Worm (Caenorhabditis elegans) whole organism, L2 larva: ENCODE results near the gene pitr-4.

Source experiments
- Y55F3AM.14 ChIP-seq: fragments of 200-800 bp; sonication (Bioruptor generic); optimal IDR thresholded peaks from 2 replicates; lab custom pipeline; 2018; ENCODE audit warnings: mild to moderate bottlenecking, missing genetic modification characterization, missing compliant biosample characterization
- ZK546.5 ChIP-seq: sonication (generic microtip); optimal IDR thresholded peaks from 2 replicates; lab custom pipeline; 2017; ENCODE audit warnings: missing biosample characterization, missing genetic modification characterization
- alr-1 ChIP-seq: fragments of 150-350 bp; optimal IDR thresholded peaks from 2 replicates; lab custom pipeline; 2014; ENCODE audit warnings: missing biosample characterization, missing genetic modification characterization
- ama-1 ChIP-seq: fragments of 150-350 bp; optimal IDR thresholded peaks from 2 replicates; lab custom pipeline; 2018; ENCODE audit warnings: inconsistent platforms
- blmp-1 ChIP-seq: sonication (generic microtip); optimal IDR thresholded peaks from 2 replicates; lab custom pipeline; 2017; ENCODE audit warnings: missing genetic modification characterization, mild to moderate bottlenecking, missing compliant biosample characterization, antibody characterized with exemption, moderate library complexity; ENCODE audit not compliant: insufficient read depth
- ceh-16 ChIP-seq: fragments of 150-350 bp; optimal IDR thresholded peaks from 2 replicates; lab custom pipeline; 2014; ENCODE audit warnings: missing biosample characterization, missing genetic modification characterization
- ceh-82 ChIP-seq: fragments of 150-350 bp; optimal IDR thresholded peaks from 2 replicates; lab custom pipeline; 2014; ENCODE audit warnings: missing biosample characterization, missing genetic modification characterization
- crh-2 ChIP-seq: sonication (generic microtip); optimal IDR thresholded peaks from 2 replicates; lab custom pipeline; 2017; ENCODE audit warnings: missing biosample characterization, missing genetic modification characterization
- dmd-4 ChIP-seq: sonication (generic microtip); optimal IDR thresholded peaks from 2 replicates; lab custom pipeline; 2017; ENCODE audit warnings: missing biosample characterization, missing genetic modification characterization
- egl-27 ChIP-seq: sonication (generic microtip); optimal IDR thresholded peaks from 3 replicates; lab custom pipeline; 2017; ENCODE audit warnings: missing biosample characterization, missing genetic modification reagents, missing genetic modification characterization
- elt-1 ChIP-seq: fragments of 150-350 bp; optimal IDR thresholded peaks from 2 replicates; lab custom pipeline; 2014; ENCODE audit warnings: missing biosample characterization, missing genetic modification characterization
- fos-1 ChIP-seq: fragments of 150-350 bp; optimal IDR thresholded peaks from 2 replicates; lab custom pipeline; 2014; ENCODE audit warnings: missing biosample characterization, missing genetic modification characterization
- gmeb-1 ChIP-seq: fragments of 150-350 bp; optimal IDR thresholded peaks from 2 replicates; lab custom pipeline; 2014; ENCODE audit warnings: missing biosample characterization, missing genetic modification characterization
- lin-13 ChIP-seq: fragments of 150-350 bp; optimal IDR thresholded peaks from 2 replicates; lab custom pipeline; 2014; ENCODE audit warnings: missing biosample characterization, missing genetic modification reagents, missing genetic modification characterization
- lin-39 ChIP-seq: fragments of 150-350 bp; optimal IDR thresholded peaks from 2 replicates; lab custom pipeline; 2014; ENCODE audit warnings: missing biosample characterization, missing genetic modification reagents, missing genetic modification characterization
- lsy-2 ChIP-seq, 2 experiments: fragments of 150-350 bp in 1 of 2; sonication (generic microtip) in 1 of 2; optimal IDR thresholded peaks; 2 replicates each; lab custom pipeline; 2014 to 2017; ENCODE audit warnings: missing biosample characterization in 2 of 2, missing genetic modification characterization in 2 of 2
- mab-5 ChIP-seq: fragments of 150-350 bp; optimal IDR thresholded peaks from 2 replicates; lab custom pipeline; 2014; ENCODE audit warnings: missing biosample characterization, missing genetic modification characterization
- nhr-10 ChIP-seq: sonication (generic microtip); optimal IDR thresholded peaks from 2 replicates; lab custom pipeline; 2017; ENCODE audit warnings: missing biosample characterization, missing genetic modification characterization
- nhr-11 ChIP-seq: fragments of 150-350 bp; optimal IDR thresholded peaks from 2 replicates; lab custom pipeline; 2014; ENCODE audit warnings: missing biosample characterization, missing genetic modification characterization
- nhr-129 ChIP-seq: fragments of 150-350 bp; optimal IDR thresholded peaks from 2 replicates; lab custom pipeline; 2014; ENCODE audit warnings: missing biosample characterization, missing genetic modification characterization
- nhr-21 ChIP-seq: fragments of 150-350 bp; optimal IDR thresholded peaks from 2 replicates; lab custom pipeline; 2014; ENCODE audit warnings: missing biosample characterization, missing genetic modification characterization
- nhr-23 ChIP-seq: fragments of 150-350 bp; optimal IDR thresholded peaks from 2 replicates; lab custom pipeline; 2014; ENCODE audit warnings: missing biosample characterization, missing genetic modification reagents, missing genetic modification characterization
- nhr-237 ChIP-seq: fragments of 150-350 bp; optimal IDR thresholded peaks from 2 replicates; lab custom pipeline; 2014; ENCODE audit warnings: missing biosample characterization, missing genetic modification characterization
- nhr-25 ChIP-seq: fragments of 150-350 bp; sonication (generic microtip); optimal IDR thresholded peaks from 3 replicates; lab custom pipeline; 2014; ENCODE audit warnings: missing biosample characterization, missing genetic modification characterization
- nhr-6 ChIP-seq: fragments of 150-350 bp; optimal IDR thresholded peaks from 2 replicates; lab custom pipeline; 2014; ENCODE audit warnings: missing biosample characterization, missing genetic modification characterization
- nhr-77 ChIP-seq: fragments of 150-350 bp; optimal IDR thresholded peaks from 2 replicates; lab custom pipeline; 2014; ENCODE audit warnings: missing biosample characterization, missing genetic modification characterization
- peb-1 ChIP-seq: fragments of 150-350 bp; optimal IDR thresholded peaks from 2 replicates; lab custom pipeline; 2014; ENCODE audit warnings: missing biosample characterization, missing genetic modification characterization
- sem-4 ChIP-seq: fragments of 150-350 bp; optimal IDR thresholded peaks from 2 replicates; lab custom pipeline; 2014; ENCODE audit warnings: missing biosample characterization, missing genetic modification reagents, missing genetic modification characterization
- sma-3 ChIP-seq: sonication (generic microtip); optimal IDR thresholded peaks from 2 replicates; lab custom pipeline; 2016; ENCODE audit warnings: missing genetic modification reagents, missing genetic modification characterization, missing compliant biosample characterization
- sma-9 ChIP-seq, 2 experiments: fragments of 150-350 bp in 1 of 2; sonication (generic microtip) in 1 of 2; optimal IDR thresholded peaks; 2 replicates each; lab custom pipeline; 2014 to 2016; ENCODE audit warnings: missing genetic modification characterization in 2 of 2, mild to moderate bottlenecking in 1 of 2, missing biosample characterization in 1 of 2, missing compliant biosample characterization in 1 of 2, missing genetic modification reagents in 1 of 2, moderate library complexity in 1 of 2
- snpc-4 ChIP-seq: fragments of 150-350 bp; optimal IDR thresholded peaks from 2 replicates; lab custom pipeline; 2014; ENCODE audit warnings: missing biosample characterization, missing genetic modification characterization
- unc-39 ChIP-seq: fragments of 150-350 bp; optimal IDR thresholded peaks from 2 replicates; lab custom pipeline; 2014; ENCODE audit warnings: missing biosample characterization, missing genetic modification characterization
- unc-55 ChIP-seq: fragments of 150-350 bp; sonication (generic microtip); optimal IDR thresholded peaks from 3 replicates; lab custom pipeline; 2014; ENCODE audit warnings: missing biosample characterization, missing genetic modification reagents, missing genetic modification characterization
- zag-1 ChIP-seq: fragments of 150-350 bp; optimal IDR thresholded peaks from 2 replicates; lab custom pipeline; 2014; ENCODE audit warnings: missing biosample characterization, missing genetic modification characterization
- ztf-1 ChIP-seq: fragments of 200-800 bp; sonication (Bioruptor generic); conservative IDR thresholded peaks from 2 replicates; pipeline ENCODE4 v1.3.6; 2022; ENCODE audit warnings: missing genetic modification characterization, missing compliant biosample characterization
- ztf-11 ChIP-seq: sonication (generic microtip); optimal IDR thresholded peaks from 2 replicates; lab custom pipeline; 2017; ENCODE audit warnings: missing biosample characterization, missing genetic modification characterization

pitr-4 gene

DNA sequence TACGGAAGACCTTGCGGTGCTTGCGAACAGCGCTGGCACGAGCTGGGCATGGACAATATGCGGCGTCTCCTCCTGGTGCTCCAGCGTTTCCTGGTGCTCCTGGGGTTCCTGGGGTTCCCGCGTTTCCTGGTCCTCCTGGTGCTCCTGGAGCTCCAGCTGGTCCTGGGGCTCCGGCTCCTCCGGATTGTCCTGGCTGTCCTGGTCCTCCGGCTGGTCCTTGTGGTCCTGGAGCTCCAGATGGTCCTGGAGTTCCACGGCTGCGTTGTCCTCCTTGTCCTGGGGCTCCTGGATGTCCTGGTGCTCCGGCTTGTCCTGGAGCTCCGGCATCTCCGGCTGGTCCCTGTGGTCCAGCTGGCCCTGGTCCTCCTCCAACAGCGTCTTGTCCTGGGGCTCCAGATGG is 29.1 kb downstream of the pitr-4 start:
- TF ChIP-seq sem-4 (tag; lab: Kevin White, UChicago) (no peak), ztf-11 (no peak), peb-1 (no peak), fos-1 (tag; lab: Kevin White, UChicago) (no peak), unc-39 (tag; lab: Kevin White, UChicago) (no peak), nhr-129 (tag; lab: Kevin White, UChicago) (no peak), ceh-16 (no peak), alr-1 (tag; lab: Kevin White, UChicago) (no peak), nhr-11 (tag; lab: Kevin White, UChicago) (no peak), lin-13 (no peak)
- TF ChIP-seq, all 48 proteins: peak for 0

DNA sequence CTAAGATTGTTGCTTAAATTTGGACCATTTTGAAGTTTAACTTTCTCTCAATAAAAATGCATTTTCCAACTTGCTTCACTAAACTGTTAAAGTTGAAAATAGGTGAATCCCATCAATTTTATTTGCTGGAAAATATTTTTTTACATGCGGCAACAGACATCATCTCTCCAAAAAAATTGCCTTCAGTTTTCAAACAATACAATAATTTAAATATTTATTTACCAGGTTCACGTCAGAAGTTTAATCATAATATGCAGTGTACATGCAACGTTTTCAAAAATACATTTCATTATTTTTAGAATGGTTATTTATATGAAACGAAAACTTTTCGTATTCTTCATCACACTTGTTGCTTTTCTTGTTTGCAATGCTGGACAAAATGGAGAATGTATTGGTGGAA is 30.5 kb downstream of the pitr-4 start, which contains the start of gene T06E4.5:
TSS of gene T06E4.5 (plus strand) at position 301 of the 400 bp plus-strand sequence.
- no peak for TF ChIP-seq snpc-4 (tag; lab: Kevin White, UChicago)
- TF ChIP-seq nhr-10 (tag; lab: Kevin White, UChicago) = no peak
- TF ChIP-seq dmd-4 (tag; lab: Kevin White, UChicago) = no peak
- no peak for TF ChIP-seq lin-39 (tag; lab: Kevin White, UChicago)
- no peak for TF ChIP-seq unc-55

ce11 chrV:9630542-9630941 is 30.9 kb downstream of the pitr-4 start:
- no peak for TF ChIP-seq sma-9 (GFP tag; optimal IDR thresholded peaks at IDR 0.05; lab: Kevin White, UChicago)
- no peak for TF ChIP-seq sma-9 (tag; optimal IDR thresholded peaks at IDR 0.05; lab: Kevin White, UChicago)
- TF ChIP-seq Y55F3AM.14 (GFP tag; lab: Kevin White, UChicago) = no peak
- TF ChIP-seq ama-1 (lab: Kevin White, UChicago) = no peak
- TF ChIP-seq dmd-4 (tag; lab: Kevin White, UChicago) = no peak
- no peak for TF ChIP-seq fos-1 (tag; lab: Kevin White, UChicago)
- no peak for TF ChIP-seq ZK546.5 (tag; lab: Kevin White, UChicago)
- no peak for TF ChIP-seq egl-27 (tag; lab: Kevin White, UChicago)

ce11 chrV:9629643-9630042 is 31.8 kb downstream of the pitr-4 start, which contains the start of gene col-146:
TSS of gene col-146 (plus strand) at chrV:9629943.
- TF ChIP-seq lin-13 (no peak), ZK546.5 (tag; lab: Kevin White, UChicago) (no peak), nhr-129 (tag; lab: Kevin White, UChicago) (no peak)

- no peak for TF ChIP-seq nhr-77
- TF ChIP-seq ztf-1 (GFP tag; lab: Robert Waterston, UW) = no peak
- TF ChIP-seq nhr-129 (tag; lab: Kevin White, UChicago) = no peak
- no peak for TF ChIP-seq blmp-1
- TF ChIP-seq sma-3 (GFP tag; lab: Kevin White, UChicago) = no peak
- TF ChIP-seq zag-1 = no peak
- no peak for TF ChIP-seq alr-1 (tag; lab: Kevin White, UChicago)
- no peak for TF ChIP-seq unc-55
- no peak for TF ChIP-seq ama-1 (lab: Kevin White, UChicago)
- no peak for TF ChIP-seq ceh-16
- no peak for TF ChIP-seq gmeb-1 (tag; lab: Kevin White, UChicago)
- TF ChIP-seq snpc-4 (tag; lab: Kevin White, UChicago) = no peak
- no peak for TF ChIP-seq nhr-21 (tag; lab: Kevin White, UChicago)
These were observed 32.3 kb downstream of the pitr-4 start, which contains the start of gene idpc-3 for ce11 chrV:9629114-9629513. TSS of gene idpc-3 (minus strand) at chrV:9629214.

DNA sequence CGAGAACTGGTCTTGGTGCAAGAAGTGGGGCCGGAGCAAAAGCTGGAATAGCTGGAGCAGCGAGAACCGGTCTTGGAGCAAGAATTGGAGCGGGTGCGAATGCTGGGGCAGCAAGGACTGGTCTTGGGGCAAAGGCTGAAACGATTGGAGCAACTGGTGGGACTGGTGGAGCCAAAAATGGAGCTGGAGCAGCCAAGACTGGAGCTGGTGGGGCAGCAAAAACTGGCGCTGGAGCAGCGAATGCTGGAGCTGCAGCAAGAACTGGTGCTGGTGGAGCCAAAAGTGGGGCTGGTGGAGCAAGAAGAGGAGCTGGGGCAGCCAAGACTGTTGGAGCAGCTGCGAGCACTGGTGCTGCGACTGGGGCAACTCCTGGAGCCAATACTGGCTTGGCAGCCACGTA is 32.8 kb downstream of the pitr-4 start:
- TF ChIP-seq ceh-16 (no peak), lin-39 (tag; lab: Kevin White, UChicago) (no peak), elt-1 (tag; lab: Kevin White, UChicago) (no peak), ceh-82 (no peak), mab-5 (tag; lab: Kevin White, UChicago) (no peak), nhr-6 (tag; lab: Kevin White, UChicago) (no peak), lsy-2 (tag; optimal IDR thresholded peaks at IDR 0.05; lab: Kevin White, UChicago) (no peak), crh-2 (tag; lab: Kevin White, UChicago) (no peak), Y55F3AM.14 (GFP tag; lab: Kevin White, UChicago) (no peak), nhr-25 (tag; lab: Kevin White, UChicago) (no peak), sem-4 (tag; lab: Kevin White, UChicago) (no peak), nhr-23 (tag; lab: Kevin White, UChicago) (no peak), nhr-237 (tag; lab: Kevin White, UChicago) (no peak)
- TF ChIP-seq, all 48 proteins: peak for 0
